Worm (Caenorhabditis elegans): ENCODE data around the gene xbx-6.

ce11 chrV:9699216-9699615, 3.6 kb upstream of the xbx-6 start:
- TF ChIP-seq nhr-10 (tag; optimal IDR thresholded peaks at IDR 0.05), result no peak
- TF ChIP-seq nhr-77 (tag; optimal IDR thresholded peaks at IDR 0.05), result no peak
- no peak for TF ChIP-seq zag-1 (tag; optimal IDR thresholded peaks at IDR 0.05)
- no peak for TF ChIP-seq unc-62 (GFP tag; optimal IDR thresholded peaks at IDR 0.05)
- no peak for TF ChIP-seq lsy-2 (tag; optimal IDR thresholded peaks at IDR 0.05)
- TF ChIP-seq elt-1 (tag; optimal IDR thresholded peaks at IDR 0.05), result no peak
- no peak for TF ChIP-seq snpc-4 (tag; optimal IDR thresholded peaks at IDR 0.05)
- TF ChIP-seq nhr-12 (tag; optimal IDR thresholded peaks at IDR 0.05), result no peak
- TF ChIP-seq fos-1 (tag; optimal IDR thresholded peaks at IDR 0.05), result no peak
- TF ChIP-seq ceh-82 (tag; optimal IDR thresholded peaks at IDR 0.05), result no peak
- no peak for TF ChIP-seq crh-2 (tag; optimal IDR thresholded peaks at IDR 0.05)
- TF ChIP-seq ZK546.5 (tag; optimal IDR thresholded peaks at IDR 0.05), result no peak
- no peak for TF ChIP-seq egl-27 (tag; optimal IDR thresholded peaks at IDR 0.05)
